Worm (Caenorhabditis elegans) whole organism, L2 larva: ENCODE measurements around the gene twk-28.

Source experiments
- C34F6.9 ChIP-seq: fragments of 150-350 bp; optimal IDR thresholded peaks from 2 replicates; lab custom pipeline; 2014; ENCODE audit warnings: missing biosample characterization, missing genetic modification characterization
- F13H6.1 ChIP-seq: sonication (generic microtip); optimal IDR thresholded peaks from 2 replicates; lab custom pipeline; 2016; ENCODE audit warnings: missing genetic modification characterization, missing compliant biosample characterization
- R02D3.7 ChIP-seq: fragments of 150-350 bp; optimal IDR thresholded peaks from 2 replicates; lab custom pipeline; 2014; ENCODE audit warnings: missing biosample characterization, missing genetic modification characterization
- Y55F3AM.14 ChIP-seq: fragments of 200-800 bp; sonication (Bioruptor generic); optimal IDR thresholded peaks from 2 replicates; lab custom pipeline; 2018; ENCODE audit warnings: mild to moderate bottlenecking, missing genetic modification characterization, missing compliant biosample characterization
- ZK546.5 ChIP-seq: sonication (generic microtip); optimal IDR thresholded peaks from 2 replicates; lab custom pipeline; 2017; ENCODE audit warnings: missing biosample characterization, missing genetic modification characterization
- alr-1 ChIP-seq: fragments of 150-350 bp; optimal IDR thresholded peaks from 2 replicates; lab custom pipeline; 2014; ENCODE audit warnings: missing biosample characterization, missing genetic modification characterization
- aly-2 ChIP-seq: fragments of 150-350 bp; optimal IDR thresholded peaks from 2 replicates; lab custom pipeline; 2014; ENCODE audit warnings: missing biosample characterization, missing genetic modification characterization
- ama-1 ChIP-seq: fragments of 150-350 bp; optimal IDR thresholded peaks from 2 replicates; lab custom pipeline; 2018; ENCODE audit warnings: inconsistent platforms
- blmp-1 ChIP-seq: sonication (generic microtip); optimal IDR thresholded peaks from 2 replicates; lab custom pipeline; 2017; ENCODE audit warnings: missing genetic modification characterization, mild to moderate bottlenecking, missing compliant biosample characterization, antibody characterized with exemption, moderate library complexity; ENCODE audit not compliant: insufficient read depth
- ceh-16 ChIP-seq: fragments of 150-350 bp; optimal IDR thresholded peaks from 2 replicates; lab custom pipeline; 2014; ENCODE audit warnings: missing biosample characterization, missing genetic modification characterization
- ceh-82 ChIP-seq: fragments of 150-350 bp; optimal IDR thresholded peaks from 2 replicates; lab custom pipeline; 2014; ENCODE audit warnings: missing biosample characterization, missing genetic modification characterization
- crh-2 ChIP-seq: sonication (generic microtip); optimal IDR thresholded peaks from 2 replicates; lab custom pipeline; 2017; ENCODE audit warnings: missing biosample characterization, missing genetic modification characterization
- dmd-4 ChIP-seq: sonication (generic microtip); optimal IDR thresholded peaks from 2 replicates; lab custom pipeline; 2017; ENCODE audit warnings: missing biosample characterization, missing genetic modification characterization
- egl-27 ChIP-seq: sonication (generic microtip); optimal IDR thresholded peaks from 3 replicates; lab custom pipeline; 2017; ENCODE audit warnings: missing biosample characterization, missing genetic modification reagents, missing genetic modification characterization
- elt-1 ChIP-seq: fragments of 150-350 bp; optimal IDR thresholded peaks from 2 replicates; lab custom pipeline; 2014; ENCODE audit warnings: missing biosample characterization, missing genetic modification characterization
- elt-3 ChIP-seq: sonication (generic microtip); optimal IDR thresholded peaks from 2 replicates; lab custom pipeline; 2017; ENCODE audit warnings: missing biosample characterization, missing genetic modification characterization
- fos-1 ChIP-seq: fragments of 150-350 bp; optimal IDR thresholded peaks from 2 replicates; lab custom pipeline; 2014; ENCODE audit warnings: missing biosample characterization, missing genetic modification characterization
- gmeb-1 ChIP-seq: fragments of 150-350 bp; optimal IDR thresholded peaks from 2 replicates; lab custom pipeline; 2014; ENCODE audit warnings: missing biosample characterization, missing genetic modification characterization
- lin-11 ChIP-seq: fragments of 150-350 bp; sonication (generic microtip); optimal IDR thresholded peaks from 2 replicates; lab custom pipeline; 2014; ENCODE audit warnings: missing biosample characterization, missing genetic modification characterization, inconsistent platforms, mixed read lengths
- lin-13 ChIP-seq: fragments of 150-350 bp; optimal IDR thresholded peaks from 2 replicates; lab custom pipeline; 2014; ENCODE audit warnings: missing biosample characterization, missing genetic modification reagents, missing genetic modification characterization
- lin-39 ChIP-seq: fragments of 150-350 bp; optimal IDR thresholded peaks from 2 replicates; lab custom pipeline; 2014; ENCODE audit warnings: missing biosample characterization, missing genetic modification reagents, missing genetic modification characterization
- lsy-2 ChIP-seq, 2 experiments: fragments of 150-350 bp in 1 of 2; sonication (generic microtip) in 1 of 2; optimal IDR thresholded peaks; 2 replicates each; lab custom pipeline; 2014 to 2017; ENCODE audit warnings: missing biosample characterization in 2 of 2, missing genetic modification characterization in 2 of 2
- mab-5 ChIP-seq: fragments of 150-350 bp; optimal IDR thresholded peaks from 2 replicates; lab custom pipeline; 2014; ENCODE audit warnings: missing biosample characterization, missing genetic modification characterization
- mbf-1 ChIP-seq: sonication (generic microtip); optimal IDR thresholded peaks from 2 replicates; lab custom pipeline; 2017; ENCODE audit warnings: missing biosample characterization, missing genetic modification characterization
- mdl-1 ChIP-seq, 2 experiments: fragments of 150-350 bp in 1 of 2; sonication (generic microtip) in 1 of 2; optimal IDR thresholded peaks; 2 replicates each; lab custom pipeline; 2017; ENCODE audit warnings: missing biosample characterization in 2 of 2, missing genetic modification characterization in 2 of 2
- nhr-10 ChIP-seq: sonication (generic microtip); optimal IDR thresholded peaks from 2 replicates; lab custom pipeline; 2017; ENCODE audit warnings: missing biosample characterization, missing genetic modification characterization
- nhr-11 ChIP-seq: fragments of 150-350 bp; optimal IDR thresholded peaks from 2 replicates; lab custom pipeline; 2014; ENCODE audit warnings: missing biosample characterization, missing genetic modification characterization
- nhr-12 ChIP-seq: fragments of 150-350 bp; optimal IDR thresholded peaks from 2 replicates; lab custom pipeline; 2014; ENCODE audit warnings: missing biosample characterization, missing genetic modification characterization
- nhr-129 ChIP-seq: fragments of 150-350 bp; optimal IDR thresholded peaks from 2 replicates; lab custom pipeline; 2014; ENCODE audit warnings: missing biosample characterization, missing genetic modification characterization
- nhr-21 ChIP-seq: fragments of 150-350 bp; optimal IDR thresholded peaks from 2 replicates; lab custom pipeline; 2014; ENCODE audit warnings: missing biosample characterization, missing genetic modification characterization
- nhr-23 ChIP-seq: fragments of 150-350 bp; optimal IDR thresholded peaks from 2 replicates; lab custom pipeline; 2014; ENCODE audit warnings: missing biosample characterization, missing genetic modification reagents, missing genetic modification characterization
- nhr-237 ChIP-seq: fragments of 150-350 bp; optimal IDR thresholded peaks from 2 replicates; lab custom pipeline; 2014; ENCODE audit warnings: missing biosample characterization, missing genetic modification characterization
- nhr-25 ChIP-seq: fragments of 150-350 bp; sonication (generic microtip); optimal IDR thresholded peaks from 3 replicates; lab custom pipeline; 2014; ENCODE audit warnings: missing biosample characterization, missing genetic modification characterization
- nhr-6 ChIP-seq: fragments of 150-350 bp; optimal IDR thresholded peaks from 2 replicates; lab custom pipeline; 2014; ENCODE audit warnings: missing biosample characterization, missing genetic modification characterization
- nhr-77 ChIP-seq: fragments of 150-350 bp; optimal IDR thresholded peaks from 2 replicates; lab custom pipeline; 2014; ENCODE audit warnings: missing biosample characterization, missing genetic modification characterization
- peb-1 ChIP-seq: fragments of 150-350 bp; optimal IDR thresholded peaks from 2 replicates; lab custom pipeline; 2014; ENCODE audit warnings: missing biosample characterization, missing genetic modification characterization
- sem-4 ChIP-seq: fragments of 150-350 bp; optimal IDR thresholded peaks from 2 replicates; lab custom pipeline; 2014; ENCODE audit warnings: missing biosample characterization, missing genetic modification reagents, missing genetic modification characterization
- skn-1 ChIP-seq: sonication (generic microtip); optimal IDR thresholded peaks from 2 replicates; lab custom pipeline; 2017; ENCODE audit warnings: missing biosample characterization, missing genetic modification characterization
- sma-3 ChIP-seq: sonication (generic microtip); optimal IDR thresholded peaks from 2 replicates; lab custom pipeline; 2016; ENCODE audit warnings: missing genetic modification reagents, missing genetic modification characterization, missing compliant biosample characterization
- sma-9 ChIP-seq, 2 experiments: fragments of 150-350 bp in 1 of 2; sonication (generic microtip) in 1 of 2; optimal IDR thresholded peaks; 2 replicates each; lab custom pipeline; 2014 to 2016; ENCODE audit warnings: missing genetic modification characterization in 2 of 2, mild to moderate bottlenecking in 1 of 2, missing biosample characterization in 1 of 2, missing compliant biosample characterization in 1 of 2, missing genetic modification reagents in 1 of 2, moderate library complexity in 1 of 2
- snpc-4 ChIP-seq: fragments of 150-350 bp; optimal IDR thresholded peaks from 2 replicates; lab custom pipeline; 2014; ENCODE audit warnings: missing biosample characterization, missing genetic modification characterization
- unc-39 ChIP-seq: fragments of 150-350 bp; optimal IDR thresholded peaks from 2 replicates; lab custom pipeline; 2014; ENCODE audit warnings: missing biosample characterization, missing genetic modification characterization
- unc-55 ChIP-seq: fragments of 150-350 bp; sonication (generic microtip); optimal IDR thresholded peaks from 3 replicates; lab custom pipeline; 2014; ENCODE audit warnings: missing biosample characterization, missing genetic modification reagents, missing genetic modification characterization
- unc-62 ChIP-seq: fragments of 150-350 bp; optimal IDR thresholded peaks from 2 replicates; lab custom pipeline; 2014; ENCODE audit warnings: missing biosample characterization, missing genetic modification reagents, missing genetic modification characterization
- zag-1 ChIP-seq: fragments of 150-350 bp; optimal IDR thresholded peaks from 2 replicates; lab custom pipeline; 2014; ENCODE audit warnings: missing biosample characterization, missing genetic modification characterization
- ztf-1 ChIP-seq: fragments of 200-800 bp; sonication (Bioruptor generic); conservative IDR thresholded peaks from 2 replicates; pipeline ENCODE4 v1.3.6; 2022; ENCODE audit warnings: missing genetic modification characterization, missing compliant biosample characterization
- ztf-11 ChIP-seq: sonication (generic microtip); optimal IDR thresholded peaks from 2 replicates; lab custom pipeline; 2017; ENCODE audit warnings: missing biosample characterization, missing genetic modification characterization
- ztf-4 ChIP-seq: fragments of 150-350 bp; optimal IDR thresholded peaks from 2 replicates; lab custom pipeline; 2014; ENCODE audit warnings: missing biosample characterization, missing genetic modification characterization

Gene twk-28

DNA sequence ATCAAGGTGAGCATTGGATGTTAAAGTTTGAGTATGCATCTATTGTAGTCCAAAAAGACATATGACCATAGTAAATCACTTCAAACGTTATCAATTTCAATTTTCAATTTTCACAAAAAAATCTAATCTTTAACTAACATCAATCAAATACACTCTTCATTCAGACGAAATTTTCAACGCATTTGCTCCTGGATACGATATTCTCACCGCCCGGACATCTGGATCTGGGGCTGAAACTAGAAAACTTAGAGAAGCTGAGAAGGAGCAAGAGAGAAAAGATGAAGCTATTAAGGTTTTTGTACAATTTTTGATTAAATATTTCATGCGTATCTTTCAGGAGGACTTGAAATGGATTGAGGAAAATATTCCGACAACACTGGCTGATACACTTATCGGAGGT lies 15.3 kb downstream of the twk-28 start:
- no peak for TF ChIP-seq ceh-82 (tag; lab: Kevin White, UChicago)
- TF ChIP-seq sma-3 (GFP tag; lab: Kevin White, UChicago) = no peak
- TF ChIP-seq mdl-1 (tag; optimal IDR thresholded peaks at IDR 0.05; lab: Kevin White, UChicago) = no peak
- TF ChIP-seq unc-39 (tag; lab: Kevin White, UChicago) = no peak
- TF ChIP-seq mbf-1 (tag; lab: Kevin White, UChicago) = no peak
- no peak for TF ChIP-seq peb-1 (tag; lab: Kevin White, UChicago)
- no peak for TF ChIP-seq lin-11
- no peak for TF ChIP-seq nhr-23 (tag; lab: Kevin White, UChicago)
- TF ChIP-seq aly-2 (tag; lab: Kevin White, UChicago) = no peak
- TF ChIP-seq mab-5 (tag; lab: Kevin White, UChicago) = no peak
- TF ChIP-seq lin-13 = no peak
- TF ChIP-seq nhr-25 (tag; lab: Kevin White, UChicago) = no peak
- TF ChIP-seq R02D3.7 (tag; lab: Kevin White, UChicago) = no peak
- TF ChIP-seq nhr-77 (tag; lab: Kevin White, UChicago) = no peak
- no peak for TF ChIP-seq nhr-129 (tag; lab: Kevin White, UChicago)
- TF ChIP-seq ZK546.5 (tag; lab: Kevin White, UChicago) = no peak
- TF ChIP-seq dmd-4 (tag; lab: Kevin White, UChicago) = no peak
- no peak for TF ChIP-seq nhr-11 (tag; lab: Kevin White, UChicago)
- TF ChIP-seq ztf-4 = no peak
- TF ChIP-seq unc-55 (GFP tag; lab: Kevin White, UChicago) = no peak

ce11 chrX:4260297-4260696 lies 18.8 kb downstream of the twk-28 start, which contains the start of gene C52B9.4:
Gene C52B9.4, plus strand, starts transcription at chrX:4260652.
- TF ChIP-seq mbf-1 (tag; lab: Kevin White, UChicago) (no peak), elt-1 (tag; lab: Kevin White, UChicago) (no peak), egl-27 (peak; percentile 14), unc-62 (GFP tag; lab: Kevin White, UChicago) (no peak), nhr-12 (tag; lab: Kevin White, UChicago) (no peak), nhr-25 (tag; lab: Kevin White, UChicago) (peak; percentile 9), blmp-1 (tag; lab: Kevin White, UChicago) (no peak), mab-5 (tag; lab: Kevin White, UChicago) (no peak), sem-4 (tag; lab: Kevin White, UChicago) (no peak), nhr-21 (tag; lab: Kevin White, UChicago) (no peak), nhr-11 (tag; lab: Kevin White, UChicago) (no peak), ztf-4 (no peak), elt-3 (tag; lab: Kevin White, UChicago) (no peak), R02D3.7 (tag; lab: Kevin White, UChicago) (no peak), peb-1 (tag; lab: Kevin White, UChicago) (no peak), unc-39 (tag; lab: Kevin White, UChicago) (no peak), lin-39 (no peak), lsy-2 (tag; optimal IDR thresholded peaks at IDR 0.05; lab: Kevin White, UChicago) (peak in 1 of 2 experiments; percentile 56), ZK546.5 (tag; lab: Kevin White, UChicago) (no peak), snpc-4 (no peak), sma-9 (GFP tag; optimal IDR thresholded peaks at IDR 0.05; lab: Kevin White, UChicago) (peak; percentile 42), sma-9 (tag; optimal IDR thresholded peaks at IDR 0.05; lab: Kevin White, UChicago) (no peak), aly-2 (tag; lab: Kevin White, UChicago) (no peak), C34F6.9 (peak; percentile 45), dmd-4 (tag; lab: Kevin White, UChicago) (no peak), ztf-1 (GFP tag; lab: Robert Waterston, UW) (no peak), lin-13 (no peak), fos-1 (tag; lab: Kevin White, UChicago) (peak; percentile 7), ztf-11 (tag; lab: Kevin White, UChicago) (no peak), nhr-237 (no peak), mdl-1 (tag; optimal IDR thresholded peaks at IDR 0.05; lab: Kevin White, UChicago) (no peak), nhr-6 (tag; lab: Kevin White, UChicago) (no peak), F13H6.1 (tag; lab: Kevin White, UChicago) (peak; percentile 39), Y55F3AM.14 (GFP tag; lab: Kevin White, UChicago) (no peak), unc-55 (GFP tag; lab: Kevin White, UChicago) (peak; percentile 50), lin-11 (peak; percentile 40), nhr-129 (tag; lab: Kevin White, UChicago) (peak; percentile 35), crh-2 (peak; percentile 84), nhr-10 (tag; lab: Kevin White, UChicago) (no peak), skn-1 (tag; lab: Kevin White, UChicago) (no peak), gmeb-1 (peak; percentile 19), alr-1 (tag; lab: Kevin White, UChicago) (no peak), ama-1 (no peak), nhr-77 (tag; lab: Kevin White, UChicago) (no peak), zag-1 (tag; lab: Kevin White, UChicago) (no peak), ceh-16 (no peak), nhr-23 (tag; lab: Kevin White, UChicago) (no peak), ceh-82 (tag; lab: Kevin White, UChicago) (no peak), sma-3 (GFP tag; lab: Kevin White, UChicago) (peak; percentile 48)
